Worm (Caenorhabditis elegans) whole organism, L4 larva: ENCODE data around the gene F58E6.4.

Experiments used
- D1046.2 ChIP-seq: fragments of 200-800 bp; sonication (Bioruptor generic); IDR thresholded peaks from 2 replicates; pipeline ENCODE4 v1.3.6; 2022; ENCODE audit warnings: missing genetic modification characterization, missing compliant biosample characterization
- F49E8.2 ChIP-seq: sonication (generic microtip); optimal IDR thresholded peaks from 2 replicates; lab custom pipeline; 2016; ENCODE audit warnings: missing compliant biosample characterization, mild to moderate bottlenecking, missing genetic modification characterization, borderline replicate concordance
- T20F7.1 ChIP-seq: fragments of 200-800 bp; sonication (Bioruptor generic); optimal IDR thresholded peaks from 2 replicates; lab custom pipeline; 2018; ENCODE audit warnings: mild to moderate bottlenecking, missing genetic modification characterization, missing compliant biosample characterization
- T26A8.4 ChIP-seq: fragments of 200-800 bp; sonication (Bioruptor generic); IDR thresholded peaks from 2 replicates; pipeline ENCODE4 v1.3.6; 2022; ENCODE audit warnings: missing genetic modification characterization, missing compliant biosample characterization
- Y48G9A.11 ChIP-seq: fragments of 200-800 bp; sonication (Bioruptor generic); IDR thresholded peaks from 2 replicates; pipeline ENCODE4 v1.3.6; 2022; ENCODE audit warnings: missing genetic modification reagents, missing genetic modification characterization, missing compliant biosample characterization
- Y5F2A.4 ChIP-seq: fragments of 200-800 bp; sonication (Bioruptor generic); optimal IDR thresholded peaks from 2 replicates; lab custom pipeline; 2018; ENCODE audit warnings: mild to moderate bottlenecking, missing genetic modification characterization, missing compliant biosample characterization
- Y75B8A.6 ChIP-seq: fragments of 200-800 bp; sonication (Bioruptor generic); IDR thresholded peaks from 2 replicates; pipeline ENCODE4 v1.3.6; 2022; ENCODE audit warnings: missing genetic modification reagents, missing genetic modification characterization, missing compliant biosample characterization
- aha-1 ChIP-seq: fragments of 150-350 bp; peaks from one replicate; lab custom pipeline; 2014; ENCODE audit warnings: missing biosample characterization, missing genetic modification characterization
- aly-2 ChIP-seq: sonication (generic microtip); optimal IDR thresholded peaks from 2 replicates; lab custom pipeline; 2018; ENCODE audit warnings: missing biosample characterization, missing genetic modification characterization
- arid-1 ChIP-seq: fragments of 200-800 bp; sonication (Bioruptor generic); conservative IDR thresholded peaks from 2 replicates; pipeline ENCODE4 v1.3.6; 2022; ENCODE audit warnings: missing genetic modification reagents, missing genetic modification characterization, missing compliant biosample characterization
- attf-4 ChIP-seq: sonication (generic microtip); optimal IDR thresholded peaks from 3 replicates; lab custom pipeline; 2017; ENCODE audit warnings: missing biosample characterization, missing genetic modification characterization
- ceh-32 ChIP-seq: sonication (generic microtip); optimal IDR thresholded peaks from 2 replicates; lab custom pipeline; 2016; ENCODE audit warnings: mild to moderate bottlenecking, missing genetic modification characterization, missing compliant biosample characterization; ENCODE audit not compliant: poor library complexity
- ceh-62 ChIP-seq: sonication (generic microtip); optimal IDR thresholded peaks from 2 replicates; lab custom pipeline; 2017; ENCODE audit warnings: missing biosample characterization, missing genetic modification characterization
- ceh-82 ChIP-seq: sonication (generic microtip); optimal IDR thresholded peaks from 2 replicates; lab custom pipeline; 2017; ENCODE audit warnings: missing biosample characterization, missing genetic modification characterization
- ces-1 ChIP-seq: fragments of 150-350 bp; sonication (generic microtip); optimal IDR thresholded peaks from 4 replicates; lab custom pipeline; 2014; ENCODE audit warnings: missing biosample characterization, missing genetic modification reagents, missing genetic modification characterization
- cey-2 ChIP-seq: sonication (generic microtip); optimal IDR thresholded peaks from 3 replicates; lab custom pipeline; 2017; ENCODE audit warnings: missing genetic modification characterization, mild to moderate bottlenecking, missing compliant biosample characterization, antibody characterized with exemption, borderline replicate concordance; ENCODE audit not compliant: insufficient read depth
- daf-16 ChIP-seq, 3 experiments: sonication (generic microtip); optimal IDR thresholded peaks; 2 replicates each; lab custom pipeline; 2016 to 2017; ENCODE audit warnings: missing genetic modification characterization in 3 of 3, missing genetic modification reagents in 3 of 3, mild to moderate bottlenecking in 2 of 3, missing compliant biosample characterization in 2 of 3, missing biosample characterization in 1 of 3, moderate library complexity in 1 of 3
- daf-8 ChIP-seq: fragments of 200-800 bp; sonication (Bioruptor generic); IDR thresholded peaks from 2 replicates; pipeline ENCODE4 v1.3.6; 2022; ENCODE audit warnings: missing genetic modification characterization, missing compliant biosample characterization
- dpl-1 ChIP-seq: fragments of 150-350 bp; optimal IDR thresholded peaks from 2 replicates; lab custom pipeline; 2014; ENCODE audit warnings: missing biosample characterization, missing genetic modification reagents, missing genetic modification characterization
- fos-1 ChIP-seq: fragments of 150-350 bp; optimal IDR thresholded peaks from 2 replicates; lab custom pipeline; 2014; ENCODE audit warnings: missing biosample characterization, missing genetic modification characterization
- gei-8 ChIP-seq: fragments of 200-800 bp; sonication (Bioruptor generic); optimal IDR thresholded peaks from 2 replicates; lab custom pipeline; 2018; ENCODE audit warnings: mild to moderate bottlenecking, missing genetic modification characterization, missing compliant biosample characterization
- hlh-11 ChIP-seq: fragments of 200-800 bp; sonication (Bioruptor generic); optimal IDR thresholded peaks from 2 replicates; lab custom pipeline; 2018; ENCODE audit warnings: mild to moderate bottlenecking, missing genetic modification characterization, missing compliant biosample characterization
- hlh-30 ChIP-seq: sonication (generic microtip); optimal IDR thresholded peaks from 2 replicates; lab custom pipeline; 2017; ENCODE audit warnings: antibody characterized with exemption, mild to moderate bottlenecking, missing genetic modification characterization, missing compliant biosample characterization; ENCODE audit not compliant: insufficient read depth
- jun-1 ChIP-seq: fragments of 150-350 bp; optimal IDR thresholded peaks from 2 replicates; lab custom pipeline; 2014; ENCODE audit warnings: missing biosample characterization, missing genetic modification reagents, missing genetic modification characterization
- lin-15B ChIP-seq: fragments of 150-350 bp; sonication (generic microtip); optimal IDR thresholded peaks from 3 replicates; lab custom pipeline; 2014; ENCODE audit warnings: missing biosample characterization, missing genetic modification characterization
- lin-38 ChIP-seq: fragments of 200-800 bp; sonication (Bioruptor generic); IDR thresholded peaks from 2 replicates; pipeline ENCODE4 v1.3.6; 2022; ENCODE audit warnings: missing genetic modification reagents, missing genetic modification characterization, missing compliant biosample characterization
- lir-3 ChIP-seq: sonication (generic microtip); optimal IDR thresholded peaks from 2 replicates; lab custom pipeline; 2016; ENCODE audit warnings: mild to moderate bottlenecking, missing genetic modification characterization, missing compliant biosample characterization
- lsy-2 ChIP-seq, 2 experiments: fragments of 150-350 bp in 1 of 2; sonication (generic microtip) in 1 of 2; optimal IDR thresholded peaks; 2 replicates each; lab custom pipeline; 2014 to 2017; ENCODE audit warnings: missing biosample characterization in 2 of 2, missing genetic modification characterization in 2 of 2
- madf-9 ChIP-seq: fragments of 200-800 bp; sonication (Bioruptor generic); conservative IDR thresholded peaks from 2 replicates; pipeline ENCODE4 v1.3.6; 2022; ENCODE audit warnings: missing genetic modification reagents, missing genetic modification characterization, missing compliant biosample characterization
- mdl-1 ChIP-seq, 2 experiments: fragments of 150-350 bp in 1 of 2; sonication (generic microtip) in 1 of 2; optimal IDR thresholded peaks; 2 replicates each; lab custom pipeline; 2014 to 2017; ENCODE audit warnings: missing biosample characterization in 2 of 2, missing genetic modification characterization in 2 of 2
- mdt-29 ChIP-seq: fragments of 200-800 bp; sonication (Bioruptor generic); IDR thresholded peaks from 2 replicates; pipeline ENCODE4 v1.3.6; 2022; ENCODE audit warnings: missing genetic modification reagents, missing genetic modification characterization, missing compliant biosample characterization
- mep-1 ChIP-seq: fragments of 150-350 bp; sonication (generic microtip); optimal IDR thresholded peaks from 3 replicates; lab custom pipeline; 2014; ENCODE audit warnings: missing biosample characterization, missing genetic modification characterization
- mes-2 ChIP-seq: sonication (generic microtip); optimal IDR thresholded peaks from 2 replicates; lab custom pipeline; 2016; ENCODE audit warnings: missing genotype, mild to moderate bottlenecking, missing genetic modification characterization, missing compliant biosample characterization; ENCODE audit not compliant: poor library complexity, severe bottlenecking
- mxl-2 ChIP-seq: fragments of 200-800 bp; sonication (Bioruptor generic); conservative IDR thresholded peaks from 2 replicates; pipeline ENCODE4 v1.3.6; 2022; ENCODE audit warnings: missing genetic modification reagents, missing genetic modification characterization, missing compliant biosample characterization
- nhr-11 ChIP-seq: fragments of 150-350 bp; optimal IDR thresholded peaks from 2 replicates; lab custom pipeline; 2014; ENCODE audit warnings: missing biosample characterization, missing genetic modification characterization
- nhr-28 ChIP-seq: fragments of 150-350 bp; optimal IDR thresholded peaks from 2 replicates; lab custom pipeline; 2014; ENCODE audit warnings: missing biosample characterization, missing genetic modification characterization
- nhr-48 ChIP-seq: sonication (generic microtip); optimal IDR thresholded peaks from 2 replicates; lab custom pipeline; 2016; ENCODE audit warnings: mild to moderate bottlenecking, missing genetic modification characterization, missing compliant biosample characterization
- pha-4 ChIP-seq, 2 experiments: fragments of 150-350 bp in 1 of 2; fragments of 200-800 bp in 1 of 2; sonication (Bioruptor generic) in 1 of 2; IDR thresholded peaks in 1 of 2; optimal IDR thresholded peaks in 1 of 2; 2 replicates each; pipeline versions ENCODE4 v1.3.6 to Lab custom; 2014 to 2022; ENCODE audit warnings: missing genetic modification characterization in 2 of 2, missing genetic modification reagents in 2 of 2, missing biosample characterization in 1 of 2, missing compliant biosample characterization in 1 of 2
- php-3 ChIP-seq: fragments of 200-800 bp; sonication (Bioruptor generic); IDR thresholded peaks from 2 replicates; pipeline ENCODE4 v1.3.6; 2022; ENCODE audit warnings: missing genetic modification reagents, missing genetic modification characterization, missing compliant biosample characterization
- pqm-1 ChIP-seq: sonication (generic microtip); optimal IDR thresholded peaks from 2 replicates; lab custom pipeline; 2017; ENCODE audit warnings: missing biosample characterization, missing genetic modification characterization
- rbr-2 ChIP-seq: sonication (generic microtip); optimal IDR thresholded peaks from 2 replicates; lab custom pipeline; 2016; ENCODE audit warnings: missing genotype, missing genetic modification characterization, missing compliant biosample characterization
- saeg-2 ChIP-seq: fragments of 200-800 bp; sonication (Bioruptor generic); IDR thresholded peaks from 2 replicates; pipeline ENCODE4 v1.3.6; 2022; ENCODE audit warnings: missing genetic modification reagents, missing genetic modification characterization, missing compliant biosample characterization
- set-16 ChIP-seq: fragments of 200-800 bp; sonication (Bioruptor generic); IDR thresholded peaks from 2 replicates; pipeline ENCODE4 v1.3.6; 2022; ENCODE audit warnings: missing genetic modification reagents, missing genetic modification characterization, missing compliant biosample characterization
- spr-1 ChIP-seq: sonication (generic microtip); optimal IDR thresholded peaks from 2 replicates; lab custom pipeline; 2016; ENCODE audit warnings: mild to moderate bottlenecking, missing genetic modification characterization, missing compliant biosample characterization
- tra-1 ChIP-seq: fragments of 200-800 bp; sonication (Bioruptor generic); IDR thresholded peaks from 2 replicates; pipeline ENCODE4 v1.3.6; 2022; ENCODE audit warnings: missing genetic modification reagents, missing genetic modification characterization, missing compliant biosample characterization
- unc-130 ChIP-seq: sonication (generic microtip); optimal IDR thresholded peaks from 2 replicates; lab custom pipeline; 2016; ENCODE audit warnings: missing genetic modification reagents, missing genetic modification characterization, missing compliant biosample characterization
- unc-39 ChIP-seq: sonication (generic microtip); optimal IDR thresholded peaks from 2 replicates; lab custom pipeline; 2017; ENCODE audit warnings: missing biosample characterization, missing genetic modification characterization
- zfp-2 ChIP-seq: sonication (generic microtip); optimal IDR thresholded peaks from 2 replicates; lab custom pipeline; 2016; ENCODE audit warnings: mild to moderate bottlenecking, missing genetic modification characterization, missing compliant biosample characterization
- zip-11 ChIP-seq: fragments of 200-800 bp; sonication (Bioruptor generic); IDR thresholded peaks from 2 replicates; pipeline ENCODE4 v1.3.6; 2022; ENCODE audit warnings: missing genetic modification characterization, missing compliant biosample characterization

The F58E6.4 gene

DNA sequence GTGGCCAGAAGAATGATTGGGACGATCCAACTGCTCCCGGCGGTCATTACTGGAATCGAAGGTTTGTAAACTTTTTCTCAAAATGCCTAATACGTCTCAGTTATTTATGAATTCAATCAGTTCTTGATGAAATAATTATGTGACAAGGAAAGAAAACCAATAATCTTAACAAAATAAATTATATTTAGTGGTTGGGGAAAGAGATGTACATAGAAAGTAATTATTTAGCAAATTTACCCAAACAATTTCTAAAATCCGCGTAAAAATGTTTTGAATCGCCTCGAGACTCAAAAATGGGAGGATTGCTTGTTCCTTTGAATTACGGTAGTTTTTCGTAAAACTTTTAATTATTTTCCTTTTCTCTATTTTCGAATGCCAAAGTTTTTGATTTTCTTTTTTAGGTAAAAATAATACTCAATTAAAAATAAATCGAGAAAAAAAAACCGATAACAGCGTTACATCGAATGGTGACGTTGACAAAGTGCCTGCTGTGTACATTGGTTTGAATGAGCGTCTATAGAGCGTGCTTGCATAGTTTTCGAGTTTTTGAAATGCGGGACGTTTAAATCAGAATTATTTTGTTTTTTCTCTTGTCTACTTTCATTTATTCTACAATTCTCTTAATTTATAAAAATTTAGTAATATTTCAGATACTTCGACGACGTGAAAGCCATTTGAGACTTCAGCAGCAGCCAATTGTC is 20.6 kb downstream of the F58E6.4 start, which contains the start of the genes aagr-3 and drap-1 (continued):
- no peak for TF ChIP-seq cey-2 (tag; lab: Kevin White, UChicago)
- TF ChIP-seq lin-15B (tag; lab: Kevin White, UChicago), result no peak
- no peak for TF ChIP-seq nhr-48 (tag; lab: Kevin White, UChicago)
- TF ChIP-seq daf-8 (GFP tag; lab: Robert Waterston, UW), result no peak
- TF ChIP-seq aly-2, result no peak
- no peak for TF ChIP-seq ceh-62 (tag; lab: Kevin White, UChicago)
- TF ChIP-seq fos-1 (tag; lab: Kevin White, UChicago), result no peak
- TF ChIP-seq pqm-1 (tag; lab: Kevin White, UChicago), result peak; percentile 27
- TF ChIP-seq saeg-2 (GFP tag; lab: Robert Waterston, UW), result no peak
- peak in 1 of 2 experiments; percentile 33 for TF ChIP-seq mdl-1 (tag; optimal IDR thresholded peaks at IDR 0.05; lab: Kevin White, UChicago)
- no peak for TF ChIP-seq nhr-11 (tag; lab: Kevin White, UChicago)
- no peak for TF ChIP-seq spr-1 (tag; lab: Kevin White, UChicago)
- TF ChIP-seq gei-8, result no peak
- no peak for TF ChIP-seq madf-9
- no peak for TF ChIP-seq pha-4 (GFP tag; IDR thresholded peaks at IDR 0.05; lab: Robert Waterston, UW)
- peak; percentile 67 for TF ChIP-seq pha-4 (tag; optimal IDR thresholded peaks at IDR 0.05; lab: Kevin White, UChicago)
- peak; percentile 57 for TF ChIP-seq nhr-28 (tag; lab: Kevin White, UChicago)
- no peak for TF ChIP-seq Y75B8A.6
- TF ChIP-seq ces-1 (GFP tag; lab: Kevin White, UChicago), result no peak
- no peak for TF ChIP-seq zfp-2
- no peak for TF ChIP-seq tra-1
- peak; percentile 70 for TF ChIP-seq dpl-1
- peak in 1 of 2 experiments; percentile 89 for TF ChIP-seq lsy-2 (tag; optimal IDR thresholded peaks at IDR 0.05; lab: Kevin White, UChicago)
- no peak for TF ChIP-seq Y5F2A.4 (GFP tag; lab: Kevin White, UChicago)
- TF ChIP-seq D1046.2 (GFP tag; lab: Robert Waterston, UW), result no peak
- TF ChIP-seq zip-11 (GFP tag; lab: Robert Waterston, UW), result no peak
- no peak for TF ChIP-seq F49E8.2 (tag; lab: Kevin White, UChicago)
- no peak for TF ChIP-seq unc-130 (GFP tag; lab: Kevin White, UChicago)
- no peak for TF ChIP-seq set-16 (GFP tag; lab: Robert Waterston, UW)
- TF ChIP-seq T20F7.1 (GFP tag; lab: Kevin White, UChicago), result peak; percentile 63
- no peak for TF ChIP-seq unc-39
- TF ChIP-seq aha-1 (tag; lab: Kevin White, UChicago), result peak; percentile 78
- no peak for TF ChIP-seq ceh-82
- TF ChIP-seq mxl-2 (GFP tag; lab: Robert Waterston, UW), result no peak
- no peak for TF ChIP-seq mdt-29 (GFP tag; lab: Robert Waterston, UW)
- peak; percentile 77 for TF ChIP-seq mep-1 (tag; lab: Kevin White, UChicago)
- no peak for TF ChIP-seq Y48G9A.11
- no peak for TF ChIP-seq ceh-32
- peak; percentile 62 for TF ChIP-seq hlh-11
- TF ChIP-seq lin-38 (GFP tag; lab: Robert Waterston, UW), result peak; percentile 78
- TF ChIP-seq rbr-2 (tag; lab: Kevin White, UChicago), result peak; percentile 34
- TF ChIP-seq arid-1 (GFP tag; lab: Robert Waterston, UW), result no peak
- peak; percentile 67 for TF ChIP-seq mes-2 (tag; lab: Kevin White, UChicago)
- TF ChIP-seq php-3 (GFP tag; lab: Robert Waterston, UW), result no peak
- TF ChIP-seq T26A8.4, result no peak
- no peak for TF ChIP-seq lir-3 (tag; lab: Kevin White, UChicago)
- TF ChIP-seq jun-1, result no peak
- TF ChIP-seq daf-16 (GFP tag; optimal IDR thresholded peaks at IDR 0.05; lab: Kevin White, UChicago), result no peak
- TF ChIP-seq daf-16 (tag; optimal IDR thresholded peaks at IDR 0.05; lab: Kevin White, UChicago), result peak; percentile 82
- no peak for TF ChIP-seq attf-4 (tag; lab: Kevin White, UChicago)
- TF ChIP-seq hlh-30, result peak; percentile 74
